Fruit fly (Drosophila melanogaster): ENCODE data around the gene RpS3.

dm6 chr3R:23386021-23386457, 27.4 kb downstream of the RpS3 start:
- no peak for TF ChIP-seq Dll (optimal IDR thresholded peaks at IDR 0.05)
- TF ChIP-seq psq (optimal IDR thresholded peaks at IDR 0.05), result no peak
- TF ChIP-seq pan (optimal IDR thresholded peaks at IDR 0.05), result no peak
- TF ChIP-seq CG8478 (optimal IDR thresholded peaks at IDR 0.05), result no peak

Measured in whole organism.